Fruit fly (Drosophila melanogaster) whole organism, embryonic: ENCODE measurements around the gene Nepl21.

ENCODE experiments used
- ATbp ChIP-seq: fragments of 200-800 bp; sonication (Bioruptor generic); optimal IDR thresholded peaks from 2 replicates; lab custom pipeline; 2017; ENCODE audit warnings: missing biosample characterization, mild to moderate bottlenecking, missing genetic modification characterization, missing genetic modification reagents
- CG10267 ChIP-seq: fragments of 200-800 bp; sonication (Bioruptor generic); optimal IDR thresholded peaks from 2 replicates; lab custom pipeline; 2018; ENCODE audit warnings: missing biosample characterization, mild to moderate bottlenecking, missing genetic modification characterization, moderate library complexity
- CG10959 ChIP-seq: fragments of 200-800 bp; sonication (Bioruptor generic); IDR thresholded peaks from 2 replicates; pipeline ENCODE4 v1.3.6; 2022; ENCODE audit warnings: missing biosample characterization, missing genetic modification characterization
- CG11398 ChIP-seq: fragments of 200-800 bp; sonication (Bioruptor generic); optimal IDR thresholded peaks from 2 replicates; lab custom pipeline; 2016; ENCODE audit warnings: missing biosample characterization, missing genetic modification characterization
- CG13123 ChIP-seq: fragments of 200-800 bp; sonication (Bioruptor generic); optimal IDR thresholded peaks from 2 replicates; lab custom pipeline; 2016; ENCODE audit warnings: missing biosample characterization, missing genetic modification characterization
- CG14014 ChIP-seq: fragments of 200-800 bp; sonication (Bioruptor generic); IDR thresholded peaks from 2 replicates; pipeline ENCODE4 v1.3.6; 2022; ENCODE audit warnings: missing biosample characterization, missing genetic modification characterization
- CG15514 ChIP-seq: fragments of 200-800 bp; sonication (Bioruptor generic); optimal IDR thresholded peaks from 3 replicates; lab custom pipeline; 2017; ENCODE audit warnings: missing biosample characterization, missing genetic modification characterization, mild to moderate bottlenecking, moderate library complexity, missing genetic modification reagents
- CG16779 ChIP-seq: fragments of 200-800 bp; sonication (Bioruptor generic); IDR thresholded peaks from 2 replicates; pipeline ENCODE4 v1.3.6; 2022; ENCODE audit warnings: missing biosample characterization, missing genetic modification characterization
- CG17912 ChIP-seq: fragments of 200-800 bp; sonication (Bioruptor generic); optimal IDR thresholded peaks from 2 replicates; lab custom pipeline; 2018; ENCODE audit warnings: missing biosample characterization, mild to moderate bottlenecking, missing genetic modification characterization
- CG18476 ChIP-seq: fragments of 200-800 bp; sonication (Bioruptor generic); optimal IDR thresholded peaks from 2 replicates; lab custom pipeline; 2016; ENCODE audit warnings: missing biosample characterization, mild to moderate bottlenecking, missing genetic modification characterization
- CG2199 ChIP-seq: fragments of 200-800 bp; sonication (Bioruptor generic); IDR thresholded peaks from 3 replicates; pipeline ENCODE4 v1.3.6; 2022; ENCODE audit warnings: missing biosample characterization, missing genetic modification characterization
- CG2889 ChIP-seq: fragments of 200-800 bp; sonication (Bioruptor generic); IDR thresholded peaks from 3 replicates; pipeline ENCODE4 v1.3.6; 2022; ENCODE audit warnings: missing biosample characterization, missing genetic modification characterization
- CG3847 ChIP-seq: fragments of 200-800 bp; sonication (Bioruptor generic); IDR thresholded peaks from 2 replicates; pipeline ENCODE4 v1.3.6; 2022; ENCODE audit warnings: missing biosample characterization, missing genetic modification characterization
- CG6683 ChIP-seq: fragments of 200-800 bp; sonication (Bioruptor generic); optimal IDR thresholded peaks from 2 replicates; lab custom pipeline; 2017; ENCODE audit warnings: missing biosample characterization, mild to moderate bottlenecking, missing genetic modification characterization, missing genetic modification reagents
- CG7987 ChIP-seq: fragments of 200-800 bp; sonication (Bioruptor generic); optimal IDR thresholded peaks from 2 replicates; lab custom pipeline; 2018; ENCODE audit warnings: missing biosample characterization, mild to moderate bottlenecking, missing genetic modification characterization, moderate library complexity
- CG8944 ChIP-seq: fragments of 200-800 bp; sonication (Bioruptor generic); optimal IDR thresholded peaks from 3 replicates; lab custom pipeline; 2016; ENCODE audit warnings: missing biosample characterization, missing genetic modification characterization
- CG9797 ChIP-seq: fragments of 200-800 bp; sonication (Bioruptor generic); optimal IDR thresholded peaks from 3 replicates; lab custom pipeline; 2018; ENCODE audit warnings: missing biosample characterization, mild to moderate bottlenecking, missing genetic modification characterization
- CG9876 ChIP-seq: fragments of 200-800 bp; sonication (Bioruptor generic); optimal IDR thresholded peaks from 2 replicates; lab custom pipeline; 2016; ENCODE audit warnings: missing biosample characterization, missing genetic modification characterization
- D ChIP-seq, 2 experiments: fragments of 200-800 bp in 1 of 2; fragments of >200 bp in 1 of 2; sonication (Bioruptor generic) in 1 of 2; optimal IDR thresholded peaks; 2 replicates in 1 of 2; 3 replicates in 1 of 2; lab custom pipeline; 2017; ENCODE audit warnings: mild to moderate bottlenecking in 1 of 2, missing biosample characterization in 1 of 2, missing genetic modification characterization in 1 of 2, missing genetic modification reagents in 1 of 2
- Deaf1 ChIP-seq: fragments of 200-800 bp; optimal IDR thresholded peaks from 3 replicates; lab custom pipeline; 2019; ENCODE audit warnings: missing biosample characterization, mild to moderate bottlenecking, missing genetic modification characterization, moderate library complexity
- Doc2 ChIP-seq: fragments of 200-800 bp; sonication (Bioruptor generic); IDR thresholded peaks from 2 replicates; pipeline ENCODE4 v1.3.6; 2022; ENCODE audit warnings: missing biosample characterization, missing genetic modification characterization
- ERR ChIP-seq: fragments of 200-800 bp; sonication (Bioruptor generic); optimal IDR thresholded peaks from 2 replicates; lab custom pipeline; 2016; ENCODE audit warnings: missing biosample characterization, missing genetic modification characterization
- Ets97D ChIP-seq: fragments of 200-800 bp; sonication (Bioruptor generic); optimal IDR thresholded peaks from 3 replicates; lab custom pipeline; 2016; ENCODE audit warnings: missing biosample characterization, missing genetic modification characterization
- MBD-R2 ChIP-seq: fragments of 200-800 bp; sonication (Bioruptor generic); IDR thresholded peaks from 2 replicates; pipeline ENCODE4 v1.3.6; 2022; ENCODE audit warnings: missing biosample characterization, missing genetic modification characterization
- NC2α ChIP-seq: fragments of 200-800 bp; sonication (Bioruptor generic); optimal IDR thresholded peaks from 2 replicates; lab custom pipeline; 2016; ENCODE audit warnings: missing biosample characterization, missing genetic modification characterization
- Neu2 ChIP-seq: fragments of 200-800 bp; sonication (Bioruptor generic); optimal IDR thresholded peaks from 3 replicates; lab custom pipeline; 2016; ENCODE audit warnings: missing biosample characterization, missing genetic modification characterization, borderline replicate concordance
- Nf-YC ChIP-seq: fragments of 200-800 bp; optimal IDR thresholded peaks from 3 replicates; lab custom pipeline; 2019; ENCODE audit warnings: missing biosample characterization, mild to moderate bottlenecking, missing genetic modification characterization, moderate library complexity
- Sry-δ ChIP-seq: fragments of 200-800 bp; sonication (Bioruptor generic); optimal IDR thresholded peaks from 2 replicates; lab custom pipeline; 2016; ENCODE audit warnings: missing biosample characterization, missing genetic modification characterization
- ci ChIP-seq: fragments of 200-800 bp; sonication (Bioruptor generic); IDR thresholded peaks from 3 replicates; pipeline ENCODE4 v1.3.6; 2022; ENCODE audit warnings: missing biosample characterization, missing genetic modification characterization
- dimm ChIP-seq: fragments of 200-800 bp; sonication (Bioruptor generic); IDR thresholded peaks from 2 replicates; pipeline ENCODE4 v1.3.6; 2022; ENCODE audit warnings: missing biosample characterization, missing genetic modification characterization
- esg ChIP-seq: fragments of 200-800 bp; sonication (Bioruptor generic); conservative IDR thresholded peaks from 2 replicates; pipeline ENCODE4 v1.3.6; 2022; ENCODE audit warnings: missing biosample characterization, missing genetic modification characterization
- eve ChIP-seq, 2 experiments: fragments of >200 bp; optimal IDR thresholded peaks; 2 replicates each; lab custom pipeline; 2017; ENCODE audit warnings: missing biosample characterization in 2 of 2, missing genetic modification characterization in 2 of 2
- ftz-f1 ChIP-seq: fragments of 200-800 bp; sonication (Bioruptor generic); optimal IDR thresholded peaks from 2 replicates; lab custom pipeline; 2016; ENCODE audit warnings: missing biosample characterization, missing genetic modification characterization
- gce ChIP-seq: fragments of 200-800 bp; sonication (Bioruptor generic); IDR thresholded peaks from 3 replicates; pipeline ENCODE4 v1.3.6; 2022; ENCODE audit warnings: missing biosample characterization, missing genetic modification characterization
- gcm2 ChIP-seq: fragments of 200-800 bp; sonication (Bioruptor generic); optimal IDR thresholded peaks from 2 replicates; lab custom pipeline; 2016; ENCODE audit warnings: missing biosample characterization, missing genetic modification characterization
- ham ChIP-seq: fragments of 200-800 bp; sonication (Bioruptor generic); IDR thresholded peaks from 2 replicates; pipeline ENCODE4 v1.3.6; 2022; ENCODE audit warnings: missing biosample characterization, missing genetic modification characterization
- jing ChIP-seq: fragments of 200-800 bp; sonication (Bioruptor generic); optimal IDR thresholded peaks from 2 replicates; lab custom pipeline; 2018; ENCODE audit warnings: missing biosample characterization, mild to moderate bottlenecking, missing genetic modification characterization
- lov ChIP-seq, 2 experiments: fragments of 200-800 bp in 1 of 2; fragments of >200 bp in 1 of 2; sonication (Bioruptor generic) in 1 of 2; IDR thresholded peaks in 1 of 2; optimal IDR thresholded peaks in 1 of 2; 2 replicates in 1 of 2; 3 replicates in 1 of 2; pipeline versions ENCODE4 v1.3.6 to Lab custom; 2017 to 2022; ENCODE audit warnings: missing biosample characterization in 1 of 2, missing genetic modification characterization in 1 of 2
- nerfin-2 ChIP-seq: fragments of 200-800 bp; sonication (Bioruptor generic); IDR thresholded peaks from 2 replicates; pipeline ENCODE4 v1.3.6; 2022; ENCODE audit warnings: missing biosample characterization, missing genetic modification characterization; ENCODE audit not compliant: partially characterized antibody
- oc ChIP-seq: fragments of 200-800 bp; sonication (Bioruptor generic); optimal IDR thresholded peaks from 2 replicates; lab custom pipeline; 2018; ENCODE audit warnings: missing biosample characterization, mild to moderate bottlenecking, missing genetic modification characterization, moderate library complexity
- pan ChIP-seq, 4 experiments: fragments of >200 bp in 3 of 4; fragments of 200-800 bp in 1 of 4; sonication (Bioruptor generic) in 1 of 4; optimal IDR thresholded peaks in 3 of 4; IDR thresholded peaks in 1 of 4; 2 replicates each; pipeline versions ENCODE4 v1.3.6 to Lab custom; 2017 to 2022; ENCODE audit warnings: missing biosample characterization in 2 of 4, missing genetic modification characterization in 2 of 4, mixed read lengths in 1 of 4
- row ChIP-seq: fragments of 200-800 bp; sonication (Bioruptor generic); IDR thresholded peaks from 3 replicates; pipeline ENCODE4 v1.3.6; 2022; ENCODE audit warnings: missing biosample characterization, missing genetic modification characterization
- tap ChIP-seq: fragments of 200-800 bp; optimal IDR thresholded peaks from 3 replicates; lab custom pipeline; 2019; ENCODE audit warnings: missing biosample characterization, mild to moderate bottlenecking, missing genetic modification characterization, moderate library complexity
- toy ChIP-seq: fragments of 200-800 bp; sonication (Bioruptor generic); IDR thresholded peaks from 2 replicates; pipeline ENCODE4 v1.3.6; 2022; ENCODE audit warnings: missing biosample characterization, missing genetic modification characterization
- tup ChIP-seq: fragments of 200-800 bp; sonication (Bioruptor generic); optimal IDR thresholded peaks from 2 replicates; lab custom pipeline; 2016; ENCODE audit warnings: missing biosample characterization, mild to moderate bottlenecking, missing genetic modification characterization, moderate library complexity
- wor ChIP-seq: fragments of 200-800 bp; sonication (Bioruptor generic); IDR thresholded peaks from 2 replicates; pipeline ENCODE4 v1.3.6; 2022; ENCODE audit warnings: missing biosample characterization, missing genetic modification characterization
- zen ChIP-seq: fragments of 200-800 bp; sonication (Bioruptor generic); optimal IDR thresholded peaks from 3 replicates; lab custom pipeline; 2018; ENCODE audit warnings: missing biosample characterization, mild to moderate bottlenecking, missing genetic modification characterization, moderate library complexity
- zen2 ChIP-seq: fragments of 200-800 bp; sonication (Bioruptor generic); IDR thresholded peaks from 3 replicates; pipeline ENCODE4 v1.3.6; 2022; ENCODE audit warnings: missing biosample characterization, missing genetic modification characterization; ENCODE audit not compliant: partially characterized antibody

The Nepl21 gene

dm6 chr3R:28904816-28905435 lies 21.4 kb downstream of the Nepl21 start (continued):
- peak; percentile 32 for TF ChIP-seq Ets97D (GFP tag; lab: Kevin White, UChicago)
- TF ChIP-seq gce (GFP tag; lab: Robert Waterston, UW), result peak; percentile 65; the same call in 1 of the 3 replicates
- TF ChIP-seq CG2199 (GFP tag; lab: Robert Waterston, UW), result no peak
- peak; percentile 60 for TF ChIP-seq gcm2 (GFP tag; lab: Kevin White, UChicago)
- TF ChIP-seq zen2 (GFP tag; lab: Robert Waterston, UW), result no peak
- TF ChIP-seq Nf-YC, result peak; percentile 21
- peak; percentile 88 for TF ChIP-seq CG2889 (GFP tag; lab: Robert Waterston, UW)
- TF ChIP-seq CG9797 (GFP tag; lab: Kevin White, UChicago), result no peak
- no peak for TF ChIP-seq Deaf1 (tag; lab: Kevin White, UChicago)
- TF ChIP-seq jing (GFP tag; lab: Kevin White, UChicago), result peak; percentile 62
- peak; percentile 8 for TF ChIP-seq CG10267
- TF ChIP-seq Neu2 (GFP tag; lab: Kevin White, UChicago), result no peak
- TF ChIP-seq tap (tag; lab: Kevin White, UChicago), result peak; percentile 57
- peak; percentile 86 for TF ChIP-seq row (GFP tag; lab: Robert Waterston, UW)
- TF ChIP-seq oc (tag; lab: Kevin White, UChicago), result peak; percentile 51
- TF ChIP-seq ftz-f1 (GFP tag; lab: Kevin White, UChicago), result no peak
- no peak for TF ChIP-seq CG10959 (GFP tag; lab: Robert Waterston, UW)
- peak; percentile 73 for TF ChIP-seq CG11398
- TF ChIP-seq NC2α (GFP tag; lab: Kevin White, UChicago), result peak; percentile 22
- peak; percentile 55 for TF ChIP-seq wor (GFP tag; lab: Robert Waterston, UW)
- TF ChIP-seq CG9876 (GFP tag; lab: Kevin White, UChicago), result peak; percentile 67
- TF ChIP-seq ATbp, result peak; percentile 61
- TF ChIP-seq tup (GFP tag; lab: Kevin White, UChicago), result no peak
- TF ChIP-seq CG7987 (GFP tag; lab: Kevin White, UChicago), result no peak
- TF ChIP-seq CG3847 (GFP tag; lab: Robert Waterston, UW), result peak; percentile 80
- TF ChIP-seq toy (GFP tag; lab: Robert Waterston, UW), result peak; percentile 59; the same call in 1 of the 2 replicates
- TF ChIP-seq CG15514, result peak; percentile 21
- peak; percentile 69 for TF ChIP-seq esg
- peak; percentile 75 for TF ChIP-seq ERR (GFP tag; lab: Kevin White, UChicago)
- no peak for TF ChIP-seq CG17912 (GFP tag; lab: Kevin White, UChicago)
- TF ChIP-seq ham (GFP tag; lab: Robert Waterston, UW), result peak; percentile 69; the same call in 1 of the 2 replicates
- TF ChIP-seq pan (optimal IDR thresholded peaks at IDR 0.05; lab: Kevin White, UChicago), result no peak
- peak in 1 of 2 experiments; percentile 90 for TF ChIP-seq pan (GFP tag; optimal IDR thresholded peaks at IDR 0.05 in 1 of 2, IDR thresholded peaks at IDR 0.05 in 1 of 2)
- peak; percentile 21 for TF ChIP-seq CG13123
- no peak for TF ChIP-seq nerfin-2
- TF ChIP-seq MBD-R2 (GFP tag; lab: Robert Waterston, UW), result peak; percentile 70; the same call in 1 of the 2 replicates
- TF ChIP-seq dimm, result peak; percentile 35; the same call in 1 of the 2 replicates
- TF ChIP-seq ci, result peak; percentile 87
- no peak for TF ChIP-seq eve (GFP tag; optimal IDR thresholded peaks at IDR 0.05; lab: Kevin White, UChicago)
- TF ChIP-seq CG14014, result peak; percentile 81
- TF ChIP-seq CG8944 (GFP tag; lab: Kevin White, UChicago), result peak; percentile 66
- no peak for TF ChIP-seq zen (tag; lab: Kevin White, UChicago)
- no peak for TF ChIP-seq CG18476 (GFP tag; lab: Kevin White, UChicago)
- peak; percentile 77 for TF ChIP-seq CG16779 (GFP tag; lab: Robert Waterston, UW)
- TF ChIP-seq CG6683 (GFP tag; lab: Kevin White, UChicago), result no peak
- no peak for TF ChIP-seq D (optimal IDR thresholded peaks at IDR 0.05; lab: Kevin White, UChicago)
- TF ChIP-seq D (GFP tag; optimal IDR thresholded peaks at IDR 0.05; lab: Kevin White, UChicago), result peak; percentile 21
- 0 out of 2 replicates have a peak, but pooled peaks have one; percentile 35 for TF ChIP-seq Doc2 (GFP tag; lab: Robert Waterston, UW)
- no peak for TF ChIP-seq lov (optimal IDR thresholded peaks at IDR 0.05; lab: Kevin White, UChicago)
- no peak; the same call in 2 of the 3 replicates for TF ChIP-seq lov (GFP tag; IDR thresholded peaks at IDR 0.05; lab: Robert Waterston, UW)
- peak; percentile 23 for TF ChIP-seq Sry-δ (GFP tag; lab: Kevin White, UChicago)
